Worm (Caenorhabditis elegans): ENCODE measurements around the gene F15G9.6.
A peak's percentile ranks its signal among the peaks of the same experiment; 100 is the strongest.

F15G9.6 gene

ce11 chrX:9719070-9719469 is 9.5 kb downstream of the F15G9.6 start:
- TF ChIP-seq flt-1 (GFP tag; IDR thresholded peaks at IDR 0.05): no peak
- no peak for TF ChIP-seq T22C8.4 (GFP tag; IDR thresholded peaks at IDR 0.05)
- no peak for TF ChIP-seq ref-1 (GFP tag; conservative IDR thresholded peaks at IDR 0.05)
- no peak for TF ChIP-seq ztf-23 (GFP tag; IDR thresholded peaks at IDR 0.05)
- TF ChIP-seq med-1 (GFP tag; optimal IDR thresholded peaks at IDR 0.05; ENCODE audit: insufficient read depth): no peak
- TF ChIP-seq tab-1 (GFP tag; IDR thresholded peaks at IDR 0.05): no peak
- no peak for TF ChIP-seq cog-1 (tag; optimal IDR thresholded peaks at IDR 0.05)

ce11 chrX:9735479-9735878 is 25.9 kb downstream of the F15G9.6 start:
- TF ChIP-seq tab-1 (GFP tag; IDR thresholded peaks at IDR 0.05) (no peak), cog-1 (tag; optimal IDR thresholded peaks at IDR 0.05) (no peak), med-1 (GFP tag; optimal IDR thresholded peaks at IDR 0.05; ENCODE audit: insufficient read depth) (no peak), T22C8.4 (GFP tag; IDR thresholded peaks at IDR 0.05) (no peak), klf-2 (GFP tag; conservative IDR thresholded peaks at IDR 0.05) (no peak), ztf-23 (GFP tag; IDR thresholded peaks at IDR 0.05) (no peak), ref-1 (GFP tag; conservative IDR thresholded peaks at IDR 0.05) (no peak), flt-1 (GFP tag; IDR thresholded peaks at IDR 0.05) (no peak), ztf-29 (GFP tag; IDR thresholded peaks at IDR 0.05) (no peak)

- TF ChIP-seq flt-1 (GFP tag; IDR thresholded peaks at IDR 0.05): 0 out of 2 replicates have a peak, but pooled peaks have one; percentile 35
- no peak for TF ChIP-seq tab-1 (GFP tag; IDR thresholded peaks at IDR 0.05)
- 0 out of 2 replicates have a peak, but pooled peaks have one; percentile 48 for TF ChIP-seq ztf-23 (GFP tag; IDR thresholded peaks at IDR 0.05)
Observed at ce11 chrX:9737730-9738129, 28.2 kb downstream of the F15G9.6 start, which contains the start of gene F15G9.5. TSS of gene F15G9.5 (minus strand) at chrX:9737888.

DNA sequence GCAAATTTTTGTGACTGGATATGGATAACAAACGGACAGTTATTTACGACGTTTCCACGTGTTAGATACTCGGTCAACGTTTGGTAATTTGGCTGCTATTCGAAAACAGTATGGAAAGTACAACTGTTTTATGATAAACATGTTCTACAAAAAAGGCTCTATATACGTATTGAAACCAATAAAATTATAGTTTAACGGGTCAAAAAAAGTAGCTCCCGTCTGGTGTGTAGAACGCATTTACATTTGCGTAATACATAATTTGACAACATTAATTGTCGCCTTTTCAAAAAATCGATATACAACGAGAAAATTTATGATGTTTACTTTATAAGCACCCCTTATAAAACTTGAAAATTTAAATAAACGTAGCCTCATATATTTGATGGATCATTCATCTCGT is 32.5 kb downstream of the F15G9.6 start:
- TF ChIP-seq ztf-29 (GFP tag; IDR thresholded peaks at IDR 0.05) (no peak), ztf-23 (GFP tag; IDR thresholded peaks at IDR 0.05) (no peak), klf-2 (GFP tag; conservative IDR thresholded peaks at IDR 0.05) (no peak), flt-1 (GFP tag; IDR thresholded peaks at IDR 0.05) (no peak), T22C8.4 (GFP tag; IDR thresholded peaks at IDR 0.05) (no peak), cog-1 (tag; optimal IDR thresholded peaks at IDR 0.05) (no peak), med-1 (GFP tag; optimal IDR thresholded peaks at IDR 0.05; ENCODE audit: insufficient read depth) (no peak), ref-1 (GFP tag; conservative IDR thresholded peaks at IDR 0.05) (no peak), tab-1 (GFP tag; IDR thresholded peaks at IDR 0.05) (no peak)

- TF ChIP-seq cog-1 (tag; optimal IDR thresholded peaks at IDR 0.05) (peak; percentile 98), flt-1 (GFP tag; IDR thresholded peaks at IDR 0.05) (peak; percentile 99), ztf-29 (GFP tag; IDR thresholded peaks at IDR 0.05) (peak; percentile 98), ref-1 (GFP tag; conservative IDR thresholded peaks at IDR 0.05) (peak; percentile 97), T22C8.4 (GFP tag; IDR thresholded peaks at IDR 0.05) (peak; percentile 98), med-1 (GFP tag; optimal IDR thresholded peaks at IDR 0.05; ENCODE audit: insufficient read depth) (peak; percentile 78), tab-1 (GFP tag; IDR thresholded peaks at IDR 0.05) (peak; percentile 99), klf-2 (GFP tag; conservative IDR thresholded peaks at IDR 0.05) (peak; percentile 99), ztf-23 (GFP tag; IDR thresholded peaks at IDR 0.05) (peak; percentile 98)
Observed at ce11 chrX:9743513-9743914, 34.0 kb downstream of the F15G9.6 start.

- TF ChIP-seq klf-2 (GFP tag; conservative IDR thresholded peaks at IDR 0.05) (no peak), med-1 (GFP tag; optimal IDR thresholded peaks at IDR 0.05; ENCODE audit: insufficient read depth) (no peak), T22C8.4 (GFP tag; IDR thresholded peaks at IDR 0.05) (no peak), ztf-29 (GFP tag; IDR thresholded peaks at IDR 0.05) (no peak)
Observed at ce11 chrX:9754537-9754936, 45.0 kb downstream of the F15G9.6 start.

- TF ChIP-seq med-1 (GFP tag; optimal IDR thresholded peaks at IDR 0.05; ENCODE audit: insufficient read depth) (no peak), tab-1 (GFP tag; IDR thresholded peaks at IDR 0.05) (no peak), ref-1 (GFP tag; conservative IDR thresholded peaks at IDR 0.05) (no peak), ztf-29 (GFP tag; IDR thresholded peaks at IDR 0.05) (no peak), klf-2 (GFP tag; conservative IDR thresholded peaks at IDR 0.05) (no peak), ztf-23 (GFP tag; IDR thresholded peaks at IDR 0.05) (no peak), cog-1 (tag; optimal IDR thresholded peaks at IDR 0.05) (no peak), flt-1 (GFP tag; IDR thresholded peaks at IDR 0.05) (no peak), T22C8.4 (GFP tag; IDR thresholded peaks at IDR 0.05) (no peak)
Observed at ce11 chrX:9756971-9757370, 47.4 kb downstream of the F15G9.6 start, which contains the start of gene T09B9.1. TSS of gene T09B9.1 (plus strand) at chrX:9757271.

DNA sequence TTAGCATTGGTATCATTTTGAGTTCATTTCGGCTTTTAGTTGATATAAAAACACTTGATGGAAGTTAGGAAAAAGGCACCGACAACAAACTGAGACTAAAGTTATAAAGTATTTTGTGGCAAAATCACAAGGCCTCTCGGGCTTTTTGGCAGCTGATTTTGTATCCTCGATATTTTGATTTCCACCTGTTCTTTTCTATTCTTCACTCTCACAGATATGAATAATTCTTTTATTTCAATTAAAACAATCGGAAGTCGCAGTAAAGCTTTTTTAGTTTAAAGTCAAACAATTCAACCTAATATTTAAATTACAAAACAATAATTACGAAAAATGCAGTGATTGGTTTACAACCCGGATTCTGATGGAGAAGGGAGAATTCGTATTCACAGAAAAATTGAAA is 51.7 kb downstream of the F15G9.6 start, which contains the start of gene T09B9.3:
TSS of gene T09B9.3 (minus strand) at position 101 of the 400 bp plus-strand sequence.
- TF ChIP-seq med-1 (GFP tag; optimal IDR thresholded peaks at IDR 0.05; ENCODE audit: insufficient read depth) (no peak), tab-1 (GFP tag; IDR thresholded peaks at IDR 0.05) (no peak), klf-2 (GFP tag; conservative IDR thresholded peaks at IDR 0.05) (no peak), cog-1 (tag; optimal IDR thresholded peaks at IDR 0.05) (no peak), ztf-23 (GFP tag; IDR thresholded peaks at IDR 0.05) (no peak), flt-1 (GFP tag; IDR thresholded peaks at IDR 0.05) (no peak), ref-1 (GFP tag; conservative IDR thresholded peaks at IDR 0.05) (no peak)

Measured in whole organism, midembryonic.